Worm (Caenorhabditis elegans) whole organism, late embryonic: Measurements from ENCODE around the gene dlst-1.

Experiments
- C08G9.2 ChIP-seq: sonication (generic microtip); optimal IDR thresholded peaks from 2 replicates; lab custom pipeline; 2016; ENCODE audit warnings: mild to moderate bottlenecking, missing genetic modification characterization, moderate library complexity, missing compliant biosample characterization
- K09A11.1 ChIP-seq: sonication (generic microtip); optimal IDR thresholded peaks from 2 replicates; lab custom pipeline; 2017; ENCODE audit warnings: antibody characterized with exemption, mild to moderate bottlenecking, missing genetic modification characterization, missing compliant biosample characterization; ENCODE audit not compliant: insufficient read depth
- ahr-1 ChIP-seq: sonication (generic microtip); optimal IDR thresholded peaks from 2 replicates; lab custom pipeline; 2016; ENCODE audit warnings: missing genetic modification characterization, missing compliant biosample characterization
- ama-1 ChIP-seq: fragments of 150-350 bp; optimal IDR thresholded peaks from 2 replicates; lab custom pipeline; 2014
- ceh-14 ChIP-seq: sonication (generic microtip); optimal IDR thresholded peaks from 2 replicates; lab custom pipeline; 2016; ENCODE audit warnings: missing genotype, missing genetic modification characterization, missing compliant biosample characterization
- ceh-19 ChIP-seq: fragments of 200-800 bp; sonication (Bioruptor generic); optimal IDR thresholded peaks from 2 replicates; lab custom pipeline; 2018; ENCODE audit warnings: mild to moderate bottlenecking, missing genetic modification characterization, missing compliant biosample characterization
- ceh-2 ChIP-seq: sonication (generic microtip); optimal IDR thresholded peaks from 2 replicates; lab custom pipeline; 2016; ENCODE audit warnings: missing genotype, missing genetic modification characterization, missing compliant biosample characterization
- ceh-24 ChIP-seq: sonication (generic microtip); optimal IDR thresholded peaks from 2 replicates; lab custom pipeline; 2016; ENCODE audit warnings: mild to moderate bottlenecking, missing genetic modification characterization, missing compliant biosample characterization
- ceh-30 ChIP-seq: fragments of 150-350 bp; optimal IDR thresholded peaks from 2 replicates; lab custom pipeline; 2014; ENCODE audit warnings: missing biosample characterization, missing genetic modification characterization
- ceh-31 ChIP-seq: sonication (generic microtip); optimal IDR thresholded peaks from 2 replicates; lab custom pipeline; 2016; ENCODE audit warnings: missing genetic modification characterization, missing compliant biosample characterization
- ceh-45 ChIP-seq: fragments of 200-800 bp; sonication (Bioruptor generic); IDR thresholded peaks from 2 replicates; pipeline ENCODE4 v1.3.6; 2022; ENCODE audit warnings: missing genetic modification reagents, missing genetic modification characterization, missing compliant biosample characterization
- ceh-6 ChIP-seq: fragments of 200-800 bp; sonication (Bioruptor generic); optimal IDR thresholded peaks from 2 replicates; lab custom pipeline; 2018; ENCODE audit warnings: mild to moderate bottlenecking, missing genetic modification characterization, missing compliant biosample characterization
- dmd-4 ChIP-seq: sonication (generic microtip); optimal IDR thresholded peaks from 2 replicates; lab custom pipeline; 2016; ENCODE audit warnings: borderline replicate concordance, missing genetic modification characterization, missing compliant biosample characterization
- elt-4 ChIP-seq: sonication (generic microtip); optimal IDR thresholded peaks from 2 replicates; lab custom pipeline; 2016; ENCODE audit warnings: missing genetic modification characterization, missing compliant biosample characterization
- eyg-1 ChIP-seq: sonication (generic microtip); optimal IDR thresholded peaks from 2 replicates; lab custom pipeline; 2016; ENCODE audit warnings: missing genotype, missing genetic modification characterization, missing compliant biosample characterization
- fax-1 ChIP-seq: sonication (generic microtip); optimal IDR thresholded peaks from 2 replicates; lab custom pipeline; 2016; ENCODE audit warnings: missing genotype, missing genetic modification characterization, missing compliant biosample characterization
- fkh-10 ChIP-seq: fragments of 150-350 bp; optimal IDR thresholded peaks from 2 replicates; lab custom pipeline; 2014; ENCODE audit warnings: missing biosample characterization, missing genetic modification reagents, missing genetic modification characterization
- fkh-6 ChIP-seq: sonication (generic microtip); optimal IDR thresholded peaks from 2 replicates; lab custom pipeline; 2016; ENCODE audit warnings: missing genetic modification characterization, missing compliant biosample characterization
- gmeb-2 ChIP-seq: sonication (generic microtip); optimal IDR thresholded peaks from 2 replicates; lab custom pipeline; 2016; ENCODE audit warnings: missing genetic modification characterization, inconsistent platforms, missing compliant biosample characterization
- hlh-13 ChIP-seq: fragments of 200-800 bp; sonication (Bioruptor generic); optimal IDR thresholded peaks from 2 replicates; lab custom pipeline; 2018; ENCODE audit warnings: mild to moderate bottlenecking, missing genetic modification characterization, missing compliant biosample characterization
- hlh-8 ChIP-seq: sonication (generic microtip); optimal IDR thresholded peaks from 2 replicates; lab custom pipeline; 2016; ENCODE audit warnings: missing genotype, missing genetic modification characterization, missing compliant biosample characterization
- lim-6 ChIP-seq: sonication (generic microtip); optimal IDR thresholded peaks from 2 replicates; lab custom pipeline; 2016; ENCODE audit warnings: missing genetic modification characterization, missing compliant biosample characterization
- lin-11 ChIP-seq: fragments of 200-800 bp; sonication (Bioruptor generic); optimal IDR thresholded peaks from 2 replicates; lab custom pipeline; 2018; ENCODE audit warnings: mild to moderate bottlenecking, missing genetic modification characterization, missing compliant biosample characterization
- nfya-1 ChIP-seq: sonication (generic microtip); optimal IDR thresholded peaks from 2 replicates; lab custom pipeline; 2017; ENCODE audit warnings: missing genetic modification characterization, mild to moderate bottlenecking, missing compliant biosample characterization, antibody characterized with exemption, moderate library complexity
- npax-4 ChIP-seq: sonication (generic microtip); optimal IDR thresholded peaks from 2 replicates; lab custom pipeline; 2016; ENCODE audit warnings: missing genetic modification characterization, missing compliant biosample characterization
- odd-2 ChIP-seq: sonication (generic microtip); optimal IDR thresholded peaks from 2 replicates; lab custom pipeline; 2017; ENCODE audit warnings: antibody characterized with exemption, mild to moderate bottlenecking, missing genetic modification characterization, missing compliant biosample characterization
- pha-2 ChIP-seq: sonication (generic microtip); optimal IDR thresholded peaks from 2 replicates; lab custom pipeline; 2017; ENCODE audit warnings: mild to moderate bottlenecking, missing genetic modification characterization, missing compliant biosample characterization
- pros-1 ChIP-seq: fragments of 150-350 bp; optimal IDR thresholded peaks from 2 replicates; lab custom pipeline; 2014; ENCODE audit warnings: missing biosample characterization, missing genetic modification reagents, missing genetic modification characterization
- ref-2 ChIP-seq: sonication (generic microtip); optimal IDR thresholded peaks from 2 replicates; lab custom pipeline; 2016; ENCODE audit warnings: missing genetic modification characterization, missing compliant biosample characterization
- rnt-1 ChIP-seq: sonication (generic microtip); optimal IDR thresholded peaks from 2 replicates; lab custom pipeline; 2016; ENCODE audit warnings: missing genetic modification characterization, missing compliant biosample characterization
- sdc-2 ChIP-seq: sonication (generic microtip); optimal IDR thresholded peaks from 2 replicates; lab custom pipeline; 2016; ENCODE audit warnings: missing genotype, missing genetic modification characterization, missing compliant biosample characterization
- sox-2 ChIP-seq: fragments of 200-800 bp; sonication (Bioruptor generic); IDR thresholded peaks from 2 replicates; pipeline ENCODE4 v1.3.6; 2022; ENCODE audit warnings: missing genetic modification reagents, missing genetic modification characterization, missing compliant biosample characterization
- sox-4 ChIP-seq: sonication (generic microtip); optimal IDR thresholded peaks from 2 replicates; lab custom pipeline; 2017; ENCODE audit warnings: mild to moderate bottlenecking, missing genetic modification characterization, inconsistent platforms, missing compliant biosample characterization
- tbx-2 ChIP-seq: sonication (generic microtip); optimal IDR thresholded peaks from 2 replicates; lab custom pipeline; 2016; ENCODE audit warnings: missing genetic modification characterization, missing compliant biosample characterization
- tbx-7 ChIP-seq: sonication (generic microtip); optimal IDR thresholded peaks from 2 replicates; lab custom pipeline; 2016; ENCODE audit warnings: missing genotype, missing genetic modification characterization, missing compliant biosample characterization
- ttx-3 ChIP-seq: sonication (generic microtip); optimal IDR thresholded peaks from 2 replicates; lab custom pipeline; 2016; ENCODE audit warnings: missing genetic modification reagents, missing genetic modification characterization, missing compliant biosample characterization
- unc-3 ChIP-seq, 2 experiments: fragments of 200-800 bp in 1 of 2; sonication (Bioruptor generic) in 1 of 2; sonication (generic microtip) in 1 of 2; conservative IDR thresholded peaks in 1 of 2; optimal IDR thresholded peaks in 1 of 2; 2 replicates each; pipeline versions ENCODE4 v1.3.6 to Lab custom; 2016 to 2022; ENCODE audit warnings: missing compliant biosample characterization in 2 of 2, missing genetic modification characterization in 2 of 2, missing genetic modification reagents in 1 of 2
- zip-5 ChIP-seq: sonication (generic microtip); optimal IDR thresholded peaks from 2 replicates; lab custom pipeline; 2016; ENCODE audit warnings: missing genetic modification characterization, missing compliant biosample characterization
- ztf-16 ChIP-seq: sonication (generic microtip); optimal IDR thresholded peaks from 2 replicates; lab custom pipeline; 2017; ENCODE audit warnings: missing genetic modification characterization, missing compliant biosample characterization

The dlst-1 gene

DNA sequence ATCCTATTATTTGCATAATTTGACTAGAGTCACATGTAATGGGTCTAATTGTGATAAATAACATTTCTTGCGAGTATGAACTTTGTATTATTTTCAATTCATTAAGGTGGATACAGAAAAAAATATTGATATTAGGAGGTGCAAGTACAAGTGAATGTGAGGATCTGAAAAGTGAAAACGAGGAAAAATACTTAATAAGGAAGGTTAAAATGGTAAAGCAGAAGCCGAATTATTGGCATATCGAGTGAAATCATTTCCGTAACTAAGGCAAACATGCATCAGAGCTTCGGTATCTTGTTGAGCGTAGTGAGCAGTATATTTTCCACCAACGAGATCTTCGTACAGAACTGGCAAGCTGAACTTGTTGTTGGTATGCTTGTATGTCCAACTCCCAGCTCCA, 4.4 kb downstream of the dlst-1 start:
- TF ChIP-seq ceh-31: no peak
- TF ChIP-seq ceh-24 (tag; lab: Kevin White, UChicago): no peak
- TF ChIP-seq fkh-10 (GFP tag; lab: Kevin White, UChicago): no peak

- TF ChIP-seq ceh-14 (tag; lab: Kevin White, UChicago) (no peak), ceh-45 (GFP tag; lab: Robert Waterston, UW) (no peak), tbx-7 (tag; lab: Kevin White, UChicago) (no peak), ceh-31 (no peak), ceh-19 (GFP tag; lab: Kevin White, UChicago) (no peak), pros-1 (tag; lab: Kevin White, UChicago) (no peak), ceh-6 (GFP tag; lab: Kevin White, UChicago) (no peak), ztf-16 (tag; lab: Kevin White, UChicago) (no peak), tbx-2 (tag; lab: Kevin White, UChicago) (no peak), dmd-4 (tag; lab: Kevin White, UChicago) (no peak), sox-4 (tag; lab: Kevin White, UChicago) (no peak)
Measured at ce11 chrV:6702692-6703091, 6.2 kb downstream of the dlst-1 start, which contains the start of gene era-1. Gene era-1 (plus strand): TSS chrV:6703057.

ce11 chrV:6699833-6700232, 9.1 kb downstream of the dlst-1 start:
- TF ChIP-seq gmeb-2 (no peak), ahr-1 (tag; lab: Kevin White, UChicago) (no peak), ceh-30 (tag; lab: Kevin White, UChicago) (no peak)

ce11 chrV:6699021-6699420, 9.9 kb downstream of the dlst-1 start:
- no peak for TF ChIP-seq lin-11 (tag; lab: Kevin White, UChicago)
- no peak for TF ChIP-seq rnt-1 (tag; lab: Kevin White, UChicago)
- TF ChIP-seq unc-3 (GFP tag; conservative IDR thresholded peaks at IDR 0.05; lab: Robert Waterston, UW): no peak
- TF ChIP-seq unc-3 (tag; optimal IDR thresholded peaks at IDR 0.05; lab: Kevin White, UChicago): no peak
- TF ChIP-seq dmd-4 (tag; lab: Kevin White, UChicago): no peak
- TF ChIP-seq ceh-45 (GFP tag; lab: Robert Waterston, UW): no peak
- no peak for TF ChIP-seq ttx-3
- no peak for TF ChIP-seq ceh-2 (tag; lab: Kevin White, UChicago)
- TF ChIP-seq hlh-8 (tag; lab: Kevin White, UChicago): no peak
- no peak for TF ChIP-seq ama-1
- TF ChIP-seq hlh-13 (GFP tag; lab: Kevin White, UChicago): no peak
- no peak for TF ChIP-seq nfya-1

DNA sequence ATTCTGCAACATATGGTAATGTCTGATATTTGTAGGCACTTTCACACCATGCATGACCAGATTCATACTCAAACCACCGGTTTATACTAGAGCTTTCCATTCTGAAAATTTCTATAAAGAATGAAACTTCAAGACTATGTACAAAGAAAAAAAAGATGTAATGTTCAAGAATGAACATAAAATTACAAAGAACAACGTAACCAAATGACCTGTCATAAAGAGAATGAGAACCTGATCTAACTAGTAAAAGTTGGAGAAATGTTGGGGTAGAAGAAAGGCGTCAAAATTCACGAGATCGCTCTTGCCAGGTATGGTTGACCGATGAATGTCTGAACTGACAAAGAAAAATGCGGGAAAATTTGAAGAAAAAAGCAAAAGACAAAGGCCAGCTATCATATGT, 11.3 kb downstream of the dlst-1 start, which contains the start of gene W02F12.2:
W02F12.2 (minus strand) TSS at position 101 of the 400 bp plus-strand sequence.
- TF ChIP-seq C08G9.2 (tag; lab: Kevin White, UChicago) (no peak), K09A11.1 (tag; lab: Kevin White, UChicago) (no peak), tbx-2 (tag; lab: Kevin White, UChicago) (no peak), pha-2 (tag; lab: Kevin White, UChicago) (no peak), fkh-10 (GFP tag; lab: Kevin White, UChicago) (no peak), ceh-6 (GFP tag; lab: Kevin White, UChicago) (no peak)

DNA sequence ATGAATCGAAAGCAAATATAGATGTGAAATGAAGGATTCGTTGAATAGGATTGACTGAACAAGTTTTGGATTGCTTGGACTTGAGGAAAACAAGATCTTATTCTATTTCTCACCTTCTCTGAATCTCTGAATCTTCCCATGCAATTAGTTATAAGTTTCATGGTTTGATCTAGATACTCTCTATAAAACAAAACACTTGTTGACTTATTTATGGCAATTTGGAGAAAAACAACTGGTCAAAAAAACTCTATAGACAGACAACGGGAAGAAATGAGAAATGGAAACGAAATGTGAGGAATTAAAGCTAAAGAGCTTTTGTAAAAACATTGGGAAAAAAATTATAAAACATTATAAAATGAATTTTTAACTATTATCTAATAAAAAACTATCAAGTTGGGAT, 14.2 kb downstream of the dlst-1 start, which contains the start of gene W02F12.8:
W02F12.8 (minus strand) TSS at position 101 of the 400 bp plus-strand sequence.
- no peak for TF ChIP-seq elt-4 (tag; lab: Kevin White, UChicago)
- no peak for TF ChIP-seq ttx-3
- TF ChIP-seq ref-2 (tag; lab: Kevin White, UChicago): no peak
- no peak for TF ChIP-seq ceh-14 (tag; lab: Kevin White, UChicago)
- no peak for TF ChIP-seq ceh-6 (GFP tag; lab: Kevin White, UChicago)
- no peak for TF ChIP-seq sox-2 (GFP tag; lab: Robert Waterston, UW)
- TF ChIP-seq fax-1 (tag; lab: Kevin White, UChicago): no peak
- TF ChIP-seq lim-6 (tag; lab: Kevin White, UChicago): no peak
- no peak for TF ChIP-seq hlh-8 (tag; lab: Kevin White, UChicago)
- TF ChIP-seq gmeb-2: no peak
- no peak for TF ChIP-seq zip-5 (tag; lab: Kevin White, UChicago)
- TF ChIP-seq tbx-7 (tag; lab: Kevin White, UChicago): no peak
- TF ChIP-seq sdc-2 (tag; lab: Kevin White, UChicago): no peak
- TF ChIP-seq odd-2 (tag; lab: Kevin White, UChicago): no peak
- no peak for TF ChIP-seq eyg-1 (tag; lab: Kevin White, UChicago)
- TF ChIP-seq fkh-6 (tag; lab: Kevin White, UChicago): no peak
- no peak for TF ChIP-seq K09A11.1 (tag; lab: Kevin White, UChicago)
- no peak for TF ChIP-seq npax-4 (tag; lab: Kevin White, UChicago)
- TF ChIP-seq, all 69 proteins: peak for 0
